Fruit fly (Drosophila melanogaster) whole organism, embryonic: Measurements from ENCODE around the gene Hsp110.

Experiments used
- Ada2b ChIP-seq: fragments of 200-800 bp; sonication (Bioruptor generic); IDR thresholded peaks from 2 replicates; pipeline ENCODE4 v1.3.6; 2022; ENCODE audit warnings: missing biosample characterization, missing genetic modification characterization
- CG11504 ChIP-seq: fragments of 200-800 bp; sonication (Bioruptor generic); optimal IDR thresholded peaks from 3 replicates; lab custom pipeline; 2019; ENCODE audit warnings: missing biosample characterization, mild to moderate bottlenecking, missing genetic modification characterization, moderate library complexity
- CG12391 ChIP-seq: fragments of 200-800 bp; sonication (Bioruptor generic); optimal IDR thresholded peaks from 3 replicates; lab custom pipeline; 2018; ENCODE audit warnings: missing biosample characterization, mild to moderate bottlenecking, missing genetic modification characterization, moderate library complexity
- CG14014 ChIP-seq: fragments of 200-800 bp; sonication (Bioruptor generic); IDR thresholded peaks from 2 replicates; pipeline ENCODE4 v1.3.6; 2022; ENCODE audit warnings: missing biosample characterization, missing genetic modification characterization
- CG14710 ChIP-seq: fragments of 200-800 bp; sonication (Bioruptor generic); optimal IDR thresholded peaks from 3 replicates; lab custom pipeline; 2019; ENCODE audit warnings: missing biosample characterization, mild to moderate bottlenecking, missing genetic modification characterization, moderate library complexity
- CG17328 ChIP-seq: fragments of 200-800 bp; sonication (Bioruptor generic); IDR thresholded peaks from 2 replicates; pipeline ENCODE4 v1.3.6; 2022; ENCODE audit warnings: missing biosample characterization, missing genetic modification characterization
- CG17829 ChIP-seq: fragments of 200-800 bp; optimal IDR thresholded peaks from 2 replicates; lab custom pipeline; 2019; ENCODE audit warnings: missing biosample characterization, mild to moderate bottlenecking, missing genetic modification characterization, moderate library complexity
- CG18262 ChIP-seq: fragments of 200-800 bp; optimal IDR thresholded peaks from 3 replicates; lab custom pipeline; 2019; ENCODE audit warnings: missing biosample characterization, mild to moderate bottlenecking, missing genetic modification characterization, moderate library complexity
- CG2120 ChIP-seq: fragments of 200-800 bp; sonication (Bioruptor generic); optimal IDR thresholded peaks from 3 replicates; lab custom pipeline; 2016; ENCODE audit warnings: missing biosample characterization, missing genetic modification characterization
- CG2678 ChIP-seq: fragments of 200-800 bp; sonication (Bioruptor generic); optimal IDR thresholded peaks from 3 replicates; lab custom pipeline; 2019; ENCODE audit warnings: missing biosample characterization, mild to moderate bottlenecking, missing genetic modification characterization, moderate library complexity
- CG30403 ChIP-seq: fragments of 200-800 bp; sonication (Bioruptor generic); optimal IDR thresholded peaks from 3 replicates; lab custom pipeline; 2016; ENCODE audit warnings: missing biosample characterization, missing genetic modification characterization
- CG30431 ChIP-seq: fragments of 200-800 bp; sonication (Bioruptor generic); optimal IDR thresholded peaks from 2 replicates; lab custom pipeline; 2017; ENCODE audit warnings: missing biosample characterization, missing genetic modification characterization
- CG3407 ChIP-seq: fragments of 200-800 bp; sonication (Bioruptor generic); optimal IDR thresholded peaks from 2 replicates; lab custom pipeline; 2018; ENCODE audit warnings: missing biosample characterization, mild to moderate bottlenecking, missing genetic modification characterization
- CG34422 ChIP-seq: fragments of 200-800 bp; sonication (Bioruptor generic); IDR thresholded peaks from 3 replicates; pipeline ENCODE4 v1.3.6; 2022; ENCODE audit warnings: missing biosample characterization, missing genetic modification characterization
- CG3995 ChIP-seq: fragments of 200-800 bp; sonication (Bioruptor generic); optimal IDR thresholded peaks from 3 replicates; lab custom pipeline; 2016; ENCODE audit warnings: missing biosample characterization, missing genetic modification characterization
- CG4360 ChIP-seq: fragments of 200-800 bp; sonication (Bioruptor generic); IDR thresholded peaks from 2 replicates; pipeline ENCODE4 v1.3.6; 2022; ENCODE audit warnings: missing biosample characterization, missing genetic modification characterization
- CG6689 ChIP-seq: fragments of 200-800 bp; sonication (Bioruptor generic); IDR thresholded peaks from 2 replicates; pipeline ENCODE4 v1.3.6; 2022; ENCODE audit warnings: missing biosample characterization, missing genetic modification characterization
- CG6813 ChIP-seq: fragments of 200-800 bp; sonication (Bioruptor generic); optimal IDR thresholded peaks from 2 replicates; lab custom pipeline; 2017; ENCODE audit warnings: missing biosample characterization, missing genetic modification characterization, mild to moderate bottlenecking, moderate library complexity, missing genetic modification reagents
- CG7745 ChIP-seq: fragments of 200-800 bp; sonication (Bioruptor generic); optimal IDR thresholded peaks from 2 replicates; lab custom pipeline; 2018; ENCODE audit warnings: missing biosample characterization, mild to moderate bottlenecking, missing genetic modification characterization, moderate library complexity
- CG7928 ChIP-seq: fragments of 200-800 bp; sonication (Bioruptor generic); optimal IDR thresholded peaks from 2 replicates; lab custom pipeline; 2017; ENCODE audit warnings: missing biosample characterization, mild to moderate bottlenecking, missing genetic modification characterization
- CG8765 ChIP-seq: fragments of 200-800 bp; sonication (Bioruptor generic); IDR thresholded peaks from 2 replicates; pipeline ENCODE4 v1.3.6; 2022; ENCODE audit warnings: missing biosample characterization, missing genetic modification characterization
- CG8924 ChIP-seq: fragments of 200-800 bp; optimal IDR thresholded peaks from 3 replicates; lab custom pipeline; 2019; ENCODE audit warnings: missing biosample characterization, mild to moderate bottlenecking, missing genetic modification characterization, moderate library complexity
- CoRest ChIP-seq: fragments of 200-800 bp; sonication (Bioruptor generic); optimal IDR thresholded peaks from 3 replicates; lab custom pipeline; 2018; ENCODE audit warnings: missing biosample characterization, mild to moderate bottlenecking, missing genetic modification characterization, moderate library complexity
- Dp ChIP-seq: fragments of 200-800 bp; sonication (Bioruptor generic); optimal IDR thresholded peaks from 2 replicates; lab custom pipeline; 2018; ENCODE audit warnings: missing biosample characterization, mild to moderate bottlenecking, missing genetic modification characterization, moderate library complexity
- E2f2 ChIP-seq: fragments of 200-800 bp; sonication (Bioruptor generic); IDR thresholded peaks from 2 replicates; pipeline ENCODE4 v1.3.6; 2022; ENCODE audit warnings: missing biosample characterization, missing genetic modification characterization
- HLH3B ChIP-seq: fragments of 200-800 bp; sonication (Bioruptor generic); IDR thresholded peaks from 2 replicates; pipeline ENCODE4 v1.3.6; 2022; ENCODE audit warnings: missing biosample characterization, missing genetic modification characterization
- HmgD ChIP-seq: fragments of 200-800 bp; sonication (Bioruptor generic); optimal IDR thresholded peaks from 3 replicates; lab custom pipeline; 2016; ENCODE audit warnings: missing biosample characterization, missing genetic modification characterization
- Lhr ChIP-seq: fragments of 200-800 bp; sonication (Bioruptor generic); optimal IDR thresholded peaks from 3 replicates; lab custom pipeline; 2017; ENCODE audit warnings: mild to moderate bottlenecking, missing biosample characterization, missing genetic modification reagents, missing genetic modification characterization
- MTF-1 ChIP-seq: fragments of 200-800 bp; sonication (Bioruptor generic); optimal IDR thresholded peaks from 2 replicates; lab custom pipeline; 2018; ENCODE audit warnings: missing biosample characterization, mild to moderate bottlenecking, missing genetic modification characterization, borderline replicate concordance
- Sox100B ChIP-seq: fragments of 200-800 bp; sonication (Bioruptor generic); optimal IDR thresholded peaks from 3 replicates; lab custom pipeline; 2018; ENCODE audit warnings: missing biosample characterization, mild to moderate bottlenecking, missing genetic modification characterization
- Sry-δ ChIP-seq: fragments of 200-800 bp; sonication (Bioruptor generic); optimal IDR thresholded peaks from 2 replicates; lab custom pipeline; 2016; ENCODE audit warnings: missing biosample characterization, missing genetic modification characterization
- ab ChIP-seq: fragments of 200-800 bp; sonication (Bioruptor generic); optimal IDR thresholded peaks from 2 replicates; lab custom pipeline; 2016; ENCODE audit warnings: missing biosample characterization, missing genetic modification characterization
- dan ChIP-seq: fragments of 200-800 bp; sonication (Bioruptor generic); IDR thresholded peaks from 2 replicates; pipeline ENCODE4 v1.3.6; 2022; ENCODE audit warnings: missing biosample characterization, missing genetic modification characterization
- dmrt99B ChIP-seq: fragments of 200-800 bp; sonication (Bioruptor generic); optimal IDR thresholded peaks from 2 replicates; lab custom pipeline; 2018; ENCODE audit warnings: missing biosample characterization, mild to moderate bottlenecking, missing genetic modification characterization, moderate library complexity
- dpn ChIP-seq, 2 experiments: fragments of 200-800 bp; sonication (Bioruptor generic); optimal IDR thresholded peaks; 3 replicates each; lab custom pipeline; 2016; ENCODE audit warnings: missing biosample characterization in 2 of 2, missing genetic modification characterization in 2 of 2
- hkb ChIP-seq, 2 experiments: fragments of 200-800 bp in 1 of 2; fragments of >200 bp in 1 of 2; sonication (Bioruptor generic) in 1 of 2; IDR thresholded peaks in 1 of 2; optimal IDR thresholded peaks in 1 of 2; 2 replicates each; pipeline versions ENCODE4 v1.3.6 to Lab custom; 2017 to 2022; ENCODE audit warnings: missing biosample characterization in 1 of 2, missing genetic modification characterization in 1 of 2
- lbe ChIP-seq: fragments of 200-800 bp; sonication (Bioruptor generic); optimal IDR thresholded peaks from 2 replicates; lab custom pipeline; 2016; ENCODE audit warnings: missing biosample characterization, mild to moderate bottlenecking, missing genetic modification characterization
- luna ChIP-seq: fragments of 200-800 bp; sonication (Bioruptor generic); optimal IDR thresholded peaks from 2 replicates; lab custom pipeline; 2016; ENCODE audit warnings: missing biosample characterization, missing genetic modification characterization
- nerfin-2 ChIP-seq: fragments of 200-800 bp; sonication (Bioruptor generic); IDR thresholded peaks from 2 replicates; pipeline ENCODE4 v1.3.6; 2022; ENCODE audit warnings: missing biosample characterization, missing genetic modification characterization; ENCODE audit not compliant: partially characterized antibody
- nom ChIP-seq: fragments of 200-800 bp; sonication (Bioruptor generic); optimal IDR thresholded peaks from 2 replicates; lab custom pipeline; 2017; ENCODE audit warnings: missing biosample characterization, missing genetic modification characterization, mild to moderate bottlenecking, moderate library complexity, missing genetic modification reagents
- phol ChIP-seq: fragments of 200-800 bp; sonication (Bioruptor generic); optimal IDR thresholded peaks from 3 replicates; lab custom pipeline; 2018; ENCODE audit warnings: missing biosample characterization, mild to moderate bottlenecking, missing genetic modification characterization, moderate library complexity
- slbo ChIP-seq: fragments of 200-800 bp; sonication (Bioruptor generic); IDR thresholded peaks from 2 replicates; pipeline ENCODE4 v1.3.6; 2022; ENCODE audit warnings: missing biosample characterization, missing genetic modification characterization
- toy ChIP-seq: fragments of 200-800 bp; sonication (Bioruptor generic); IDR thresholded peaks from 2 replicates; pipeline ENCODE4 v1.3.6; 2022; ENCODE audit warnings: missing biosample characterization, missing genetic modification characterization
- trem ChIP-seq: fragments of 200-800 bp; optimal IDR thresholded peaks from 3 replicates; lab custom pipeline; 2019; ENCODE audit warnings: missing biosample characterization, mild to moderate bottlenecking, missing genetic modification characterization, moderate library complexity

Hsp110 gene

dm6 chr3L:13993742-13994719 lies 42.8 kb upstream of the Hsp110 start, which contains the start of gene CtsK1 (continued):
- TF ChIP-seq CG3995 (GFP tag; lab: Kevin White, UChicago) (peak; percentile 2), CG12391 (tag; lab: Kevin White, UChicago) (peak; percentile 46), Lhr (GFP tag; lab: Kevin White, UChicago) (peak; percentile 39), Sry-δ (GFP tag; lab: Kevin White, UChicago) (peak; percentile 77), CG30431 (no peak), CG17328 (GFP tag; lab: Robert Waterston, UW) (no peak), CG14014 (0 out of 2 replicates have a peak, but pooled peaks have one; percentile 21), CG34422 (GFP tag; lab: Robert Waterston, UW) (0 out of 3 replicates have a peak, but pooled peaks have one; percentile 54), dpn (GFP tag; optimal IDR thresholded peaks at IDR 0.05; lab: Kevin White, UChicago) (no peak), HmgD (no peak), CoRest (tag; lab: Kevin White, UChicago) (peak; percentile 9), dmrt99B (tag; lab: Kevin White, UChicago) (peak; percentile 19), phol (tag; lab: Kevin White, UChicago) (peak; percentile 29), CG6689 (GFP tag; lab: Robert Waterston, UW) (peak; percentile 47), dan (GFP tag; lab: Robert Waterston, UW) (no peak), CG7928 (GFP tag; lab: Kevin White, UChicago) (no peak), CG2120 (peak; percentile 34), ab (no peak), CG6813 (GFP tag; lab: Kevin White, UChicago) (peak; percentile 1), Sox100B (GFP tag; lab: Kevin White, UChicago) (peak; percentile 24), CG8765 (GFP tag; lab: Robert Waterston, UW) (no peak), Ada2b (0 out of 2 replicates have a peak, but pooled peaks have one; percentile 10), toy (GFP tag; lab: Robert Waterston, UW) (no peak), CG4360 (GFP tag; lab: Robert Waterston, UW) (no peak), CG30403 (GFP tag; lab: Kevin White, UChicago) (peak; percentile 20), CG3407 (no peak), MTF-1 (GFP tag; lab: Kevin White, UChicago) (no peak), HLH3B (GFP tag; lab: Robert Waterston, UW) (0 out of 2 replicates have a peak, but pooled peaks have one; percentile 34), lbe (GFP tag; lab: Kevin White, UChicago) (peak; percentile 23), CG2678 (tag; lab: Kevin White, UChicago) (peak; percentile 48), hkb (optimal IDR thresholded peaks at IDR 0.05; lab: Kevin White, UChicago) (no peak), hkb (GFP tag; IDR thresholded peaks at IDR 0.05; lab: Robert Waterston, UW) (peak; percentile 44; the same call in 1 of the 2 replicates)

- TF ChIP-seq Lhr (GFP tag; lab: Kevin White, UChicago), result no peak
- TF ChIP-seq nerfin-2 (GFP tag; lab: Robert Waterston, UW), result no peak
- peak; percentile 29 for TF ChIP-seq nom (GFP tag; lab: Kevin White, UChicago)
These were observed 40.4 kb upstream of the Hsp110 start for dm6 chr3L:13996437-13996836.

dm6 chr3L:13996992-13997391 lies 39.8 kb upstream of the Hsp110 start, which contains the start of gene CG17361:
CG17361 (plus strand) TSS chr3L:13997191.
- TF ChIP-seq CG18262 (tag; lab: Kevin White, UChicago), result peak; percentile 18
- no peak for TF ChIP-seq luna (GFP tag; lab: Kevin White, UChicago)
- TF ChIP-seq CG14710 (tag; lab: Kevin White, UChicago), result peak; percentile 14
- peak; percentile 64 for TF ChIP-seq E2f2 (GFP tag; lab: Robert Waterston, UW)
- no peak for TF ChIP-seq dan (GFP tag; lab: Robert Waterston, UW)
- peak; percentile 28; the same call in 1 of the 2 replicates for TF ChIP-seq slbo (GFP tag; lab: Robert Waterston, UW)
- TF ChIP-seq CG12391 (tag; lab: Kevin White, UChicago), result peak; percentile 26
- TF ChIP-seq CG7745 (tag; lab: Kevin White, UChicago), result no peak
- TF ChIP-seq CG17829, result peak; percentile 11
- peak; percentile 26 for TF ChIP-seq CG11504 (tag; lab: Kevin White, UChicago)
- peak; percentile 23 for TF ChIP-seq Dp (GFP tag; lab: Kevin White, UChicago)
- TF ChIP-seq CG7928 (GFP tag; lab: Kevin White, UChicago), result peak; percentile 81
- peak; percentile 12; the same call in 1 of the 3 replicates for TF ChIP-seq CG34422 (GFP tag; lab: Robert Waterston, UW)
- TF ChIP-seq CG8924 (tag; lab: Kevin White, UChicago), result peak; percentile 23
- peak; percentile 26 for TF ChIP-seq CG2678 (tag; lab: Kevin White, UChicago)
- no peak for TF ChIP-seq nom (GFP tag; lab: Kevin White, UChicago)
- TF ChIP-seq trem (tag; lab: Kevin White, UChicago), result peak; percentile 22
